Fruit fly (Drosophila melanogaster) whole organism, embryonic: Measurements from ENCODE around the gene CG33631.
A peak's percentile ranks its signal among the peaks of the same experiment; 100 is the strongest.

Experiments
- Atf6 ChIP-seq: fragments of 200-800 bp; sonication (Bioruptor generic); IDR thresholded peaks from 2 replicates; pipeline ENCODE4 v1.3.6; 2022; ENCODE audit warnings: missing biosample characterization, missing genetic modification characterization
- Bteb2 ChIP-seq: fragments of 200-800 bp; sonication (Bioruptor generic); optimal IDR thresholded peaks from 2 replicates; lab custom pipeline; 2016; ENCODE audit warnings: missing biosample characterization, missing genetic modification characterization
- CG10462 ChIP-seq: fragments of 200-800 bp; sonication (Bioruptor generic); optimal IDR thresholded peaks from 2 replicates; lab custom pipeline; 2016; ENCODE audit warnings: missing biosample characterization, missing genetic modification characterization
- CG11093 ChIP-seq: fragments of 200-800 bp; sonication (Bioruptor generic); IDR thresholded peaks from 3 replicates; pipeline ENCODE4 v1.3.6; 2022; ENCODE audit warnings: missing biosample characterization, missing genetic modification characterization
- CG12744 ChIP-seq: fragments of 200-800 bp; sonication (Bioruptor generic); optimal IDR thresholded peaks from 2 replicates; lab custom pipeline; 2016; ENCODE audit warnings: missing biosample characterization, missing genetic modification characterization
- CG13775 ChIP-seq: fragments of 200-800 bp; sonication (Bioruptor generic); optimal IDR thresholded peaks from 3 replicates; lab custom pipeline; 2017; ENCODE audit warnings: missing biosample characterization, mild to moderate bottlenecking, missing genetic modification characterization
- CG14667 ChIP-seq: fragments of 200-800 bp; sonication (Bioruptor generic); IDR thresholded peaks from 2 replicates; pipeline ENCODE4 v1.3.6; 2022; ENCODE audit warnings: missing biosample characterization, missing genetic modification characterization
- CG17612 ChIP-seq: fragments of 200-800 bp; sonication (Bioruptor generic); IDR thresholded peaks from 2 replicates; pipeline ENCODE4 v1.3.6; 2022; ENCODE audit warnings: missing biosample characterization, missing genetic modification characterization
- CG17802 ChIP-seq: fragments of 200-800 bp; sonication (Bioruptor generic); optimal IDR thresholded peaks from 2 replicates; lab custom pipeline; 2018; ENCODE audit warnings: missing biosample characterization, mild to moderate bottlenecking, missing genetic modification characterization, moderate library complexity
- CG2202 ChIP-seq: fragments of 200-800 bp; sonication (Bioruptor generic); optimal IDR thresholded peaks from 2 replicates; lab custom pipeline; 2018; ENCODE audit warnings: missing biosample characterization, mild to moderate bottlenecking, missing genetic modification characterization
- CG2889 ChIP-seq: fragments of 200-800 bp; sonication (Bioruptor generic); IDR thresholded peaks from 3 replicates; pipeline ENCODE4 v1.3.6; 2022; ENCODE audit warnings: missing biosample characterization, missing genetic modification characterization
- CG33213 ChIP-seq: fragments of 200-800 bp; sonication (Bioruptor generic); optimal IDR thresholded peaks from 3 replicates; lab custom pipeline; 2016; ENCODE audit warnings: missing biosample characterization, missing genetic modification characterization
- CG3407 ChIP-seq: fragments of 200-800 bp; sonication (Bioruptor generic); optimal IDR thresholded peaks from 2 replicates; lab custom pipeline; 2018; ENCODE audit warnings: missing biosample characterization, mild to moderate bottlenecking, missing genetic modification characterization
- CG4617 ChIP-seq: fragments of 200-800 bp; sonication (Bioruptor generic); optimal IDR thresholded peaks from 3 replicates; lab custom pipeline; 2016; ENCODE audit warnings: missing biosample characterization, missing genetic modification characterization, borderline replicate concordance
- CG7987 ChIP-seq: fragments of 200-800 bp; sonication (Bioruptor generic); optimal IDR thresholded peaks from 2 replicates; lab custom pipeline; 2018; ENCODE audit warnings: missing biosample characterization, mild to moderate bottlenecking, missing genetic modification characterization, moderate library complexity
- CG8290 ChIP-seq, 3 experiments: fragments of 200-800 bp; sonication (Bioruptor generic); optimal IDR thresholded peaks; 2 replicates each; lab custom pipeline; 2016 to 2019; ENCODE audit warnings: missing biosample characterization in 3 of 3, missing genetic modification characterization in 3 of 3, mild to moderate bottlenecking in 2 of 3, moderate library complexity in 1 of 3
- CG8359 ChIP-seq: fragments of 200-800 bp; sonication (Bioruptor generic); optimal IDR thresholded peaks from 2 replicates; lab custom pipeline; 2017; ENCODE audit warnings: missing biosample characterization, mild to moderate bottlenecking, missing genetic modification characterization, borderline replicate concordance
- CG8388 ChIP-seq: fragments of 200-800 bp; sonication (Bioruptor generic); optimal IDR thresholded peaks from 2 replicates; lab custom pipeline; 2019; ENCODE audit warnings: missing biosample characterization, mild to moderate bottlenecking, missing genetic modification characterization, moderate library complexity
- Dp ChIP-seq: fragments of 200-800 bp; sonication (Bioruptor generic); optimal IDR thresholded peaks from 2 replicates; lab custom pipeline; 2018; ENCODE audit warnings: missing biosample characterization, mild to moderate bottlenecking, missing genetic modification characterization, moderate library complexity
- HLH3B ChIP-seq: fragments of 200-800 bp; sonication (Bioruptor generic); IDR thresholded peaks from 2 replicates; pipeline ENCODE4 v1.3.6; 2022; ENCODE audit warnings: missing biosample characterization, missing genetic modification characterization
- Lpt ChIP-seq: fragments of >200 bp; optimal IDR thresholded peaks from 2 replicates; lab custom pipeline; 2018; ENCODE audit warnings: missing biosample characterization, missing genetic modification characterization
- MESR4 ChIP-seq: fragments of 200-800 bp; sonication (Bioruptor generic); optimal IDR thresholded peaks from 2 replicates; lab custom pipeline; 2018; ENCODE audit warnings: missing biosample characterization, mild to moderate bottlenecking, missing genetic modification characterization, moderate library complexity
- Mrtf ChIP-seq: fragments of 200-800 bp; sonication (Bioruptor generic); IDR thresholded peaks from 3 replicates; pipeline ENCODE4 v1.3.6; 2022; ENCODE audit warnings: missing biosample characterization, missing genetic modification characterization
- NC2α ChIP-seq: fragments of 200-800 bp; sonication (Bioruptor generic); optimal IDR thresholded peaks from 2 replicates; lab custom pipeline; 2016; ENCODE audit warnings: missing biosample characterization, missing genetic modification characterization
- Spps ChIP-seq: fragments of 200-800 bp; sonication (Bioruptor generic); optimal IDR thresholded peaks from 2 replicates; lab custom pipeline; 2018; ENCODE audit warnings: missing biosample characterization, mild to moderate bottlenecking, missing genetic modification characterization
- Sry-δ ChIP-seq: fragments of 200-800 bp; sonication (Bioruptor generic); optimal IDR thresholded peaks from 2 replicates; lab custom pipeline; 2016; ENCODE audit warnings: missing biosample characterization, missing genetic modification characterization
- ab ChIP-seq: fragments of 200-800 bp; sonication (Bioruptor generic); optimal IDR thresholded peaks from 2 replicates; lab custom pipeline; 2016; ENCODE audit warnings: missing biosample characterization, missing genetic modification characterization
- ash1 ChIP-seq: fragments of 200-800 bp; sonication (Bioruptor generic); optimal IDR thresholded peaks from 2 replicates; lab custom pipeline; 2018; ENCODE audit warnings: missing biosample characterization, mild to moderate bottlenecking, missing genetic modification characterization
- bowl ChIP-seq: fragments of 200-800 bp; sonication (Bioruptor generic); IDR thresholded peaks from 2 replicates; pipeline ENCODE4 v1.3.6; 2022; ENCODE audit warnings: missing biosample characterization, missing genetic modification characterization
- cg ChIP-seq: fragments of 200-800 bp; sonication (Bioruptor generic); optimal IDR thresholded peaks from 3 replicates; lab custom pipeline; 2019; ENCODE audit warnings: missing biosample characterization, mild to moderate bottlenecking, missing genetic modification characterization, moderate library complexity
- da ChIP-seq: fragments of 200-800 bp; sonication (Bioruptor generic); optimal IDR thresholded peaks from 2 replicates; lab custom pipeline; 2016; ENCODE audit warnings: missing biosample characterization, missing genetic modification characterization
- dimm ChIP-seq: fragments of 200-800 bp; sonication (Bioruptor generic); IDR thresholded peaks from 2 replicates; pipeline ENCODE4 v1.3.6; 2022; ENCODE audit warnings: missing biosample characterization, missing genetic modification characterization
- dpn ChIP-seq, 2 experiments: fragments of 200-800 bp; sonication (Bioruptor generic); optimal IDR thresholded peaks; 3 replicates each; lab custom pipeline; 2016; ENCODE audit warnings: missing biosample characterization in 2 of 2, missing genetic modification characterization in 2 of 2
- dysf ChIP-seq: fragments of 200-800 bp; sonication (Bioruptor generic); IDR thresholded peaks from 3 replicates; pipeline ENCODE4 v1.3.6; 2022; ENCODE audit warnings: missing biosample characterization, missing genetic modification characterization
- emc ChIP-seq: fragments of 200-800 bp; sonication (Bioruptor generic); optimal IDR thresholded peaks from 2 replicates; lab custom pipeline; 2016; ENCODE audit warnings: missing biosample characterization, missing genetic modification characterization
- ftz-f1 ChIP-seq: fragments of 200-800 bp; sonication (Bioruptor generic); optimal IDR thresholded peaks from 2 replicates; lab custom pipeline; 2016; ENCODE audit warnings: missing biosample characterization, missing genetic modification characterization
- grau ChIP-seq: fragments of 200-800 bp; optimal IDR thresholded peaks from 3 replicates; lab custom pipeline; 2019; ENCODE audit warnings: missing biosample characterization, mild to moderate bottlenecking, missing genetic modification characterization, moderate library complexity
- insv ChIP-seq, 2 experiments: fragments of 200-800 bp; sonication (Bioruptor generic); optimal IDR thresholded peaks; 3 replicates each; lab custom pipeline; 2016 to 2018; ENCODE audit warnings: missing biosample characterization in 2 of 2, missing genetic modification characterization in 2 of 2
- kah ChIP-seq: fragments of 200-800 bp; sonication (Bioruptor generic); optimal IDR thresholded peaks from 2 replicates; lab custom pipeline; 2018; ENCODE audit warnings: missing biosample characterization, mild to moderate bottlenecking, missing genetic modification characterization
- klu ChIP-seq: fragments of 200-800 bp; sonication (Bioruptor generic); IDR thresholded peaks from 2 replicates; pipeline ENCODE4 v1.3.6; 2022; ENCODE audit warnings: missing biosample characterization, missing genetic modification characterization
- pfk ChIP-seq: fragments of 200-800 bp; sonication (Bioruptor generic); optimal IDR thresholded peaks from 2 replicates; lab custom pipeline; 2018; ENCODE audit warnings: missing biosample characterization, mild to moderate bottlenecking, missing genetic modification characterization, moderate library complexity
- repo ChIP-seq: fragments of 200-800 bp; sonication (Bioruptor generic); optimal IDR thresholded peaks from 2 replicates; lab custom pipeline; 2016; ENCODE audit warnings: missing biosample characterization, missing genetic modification characterization
- rib ChIP-seq: fragments of 200-800 bp; sonication (Bioruptor generic); IDR thresholded peaks from 2 replicates; pipeline ENCODE4 v1.3.6; 2022; ENCODE audit warnings: missing biosample characterization, missing genetic modification characterization
- sr ChIP-seq: fragments of 200-800 bp; sonication (Bioruptor generic); IDR thresholded peaks from 3 replicates; pipeline ENCODE4 v1.3.6; 2022; ENCODE audit warnings: missing biosample characterization, missing genetic modification characterization
- stwl ChIP-seq: fragments of 200-800 bp; sonication (Bioruptor generic); optimal IDR thresholded peaks from 3 replicates; lab custom pipeline; 2018; ENCODE audit warnings: missing biosample characterization, mild to moderate bottlenecking, missing genetic modification characterization, moderate library complexity
- tap ChIP-seq: fragments of 200-800 bp; optimal IDR thresholded peaks from 3 replicates; lab custom pipeline; 2019; ENCODE audit warnings: missing biosample characterization, mild to moderate bottlenecking, missing genetic modification characterization, moderate library complexity
- tgo ChIP-seq: fragments of 200-800 bp; sonication (Bioruptor generic); IDR thresholded peaks from 3 replicates; pipeline ENCODE4 v1.3.6; 2022; ENCODE audit warnings: missing biosample characterization, missing genetic modification characterization
- tx ChIP-seq: fragments of 200-800 bp; sonication (Bioruptor generic); optimal IDR thresholded peaks from 2 replicates; lab custom pipeline; 2016; ENCODE audit warnings: missing biosample characterization, missing genetic modification characterization
- zen2 ChIP-seq: fragments of 200-800 bp; sonication (Bioruptor generic); IDR thresholded peaks from 3 replicates; pipeline ENCODE4 v1.3.6; 2022; ENCODE audit warnings: missing biosample characterization, missing genetic modification characterization; ENCODE audit not compliant: partially characterized antibody

The CG33631 gene

DNA sequence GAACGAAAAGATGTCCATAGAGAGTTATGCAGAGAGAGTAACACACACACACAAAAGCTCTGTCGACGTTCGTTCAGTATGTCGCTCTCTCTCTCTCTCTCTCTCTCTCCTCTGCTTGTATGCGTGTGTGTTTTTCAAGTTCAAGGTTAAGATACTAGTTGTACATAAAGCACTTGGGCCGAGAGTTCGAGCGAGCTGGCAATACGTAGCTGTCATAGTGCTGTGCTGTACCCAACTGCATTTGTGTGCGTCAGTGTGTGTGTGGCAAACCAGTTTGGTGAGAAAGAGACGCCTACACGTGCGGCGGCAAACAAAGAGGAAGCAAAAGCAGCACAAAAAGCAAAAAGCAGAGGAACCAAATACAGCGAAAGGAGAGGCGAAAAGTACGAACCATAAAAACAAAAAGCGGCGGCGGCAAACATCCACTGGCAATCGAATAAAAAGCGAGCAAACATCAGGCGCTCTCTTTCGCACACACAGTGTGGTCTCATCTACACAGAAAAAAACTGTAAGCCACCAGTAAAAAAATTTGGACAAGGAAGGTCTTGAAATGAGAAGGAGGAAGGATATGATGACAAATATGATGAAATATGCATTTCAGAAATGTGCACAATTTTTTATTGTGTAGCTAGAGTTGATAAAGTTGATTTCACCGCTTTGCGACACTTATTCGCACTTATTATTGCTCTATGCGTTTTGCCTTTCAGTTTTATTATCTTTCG lies 23.6 kb downstream of the CG33631 start (continued):
- no peak for TF ChIP-seq dimm
- TF ChIP-seq NC2α (GFP tag; lab: Kevin White, UChicago): peak; percentile 15
- TF ChIP-seq Spps (tag; lab: Kevin White, UChicago): no peak
- no peak for TF ChIP-seq ash1 (GFP tag; lab: Kevin White, UChicago)
- TF ChIP-seq da: peak; percentile 54
- TF ChIP-seq CG33213 (GFP tag; lab: Kevin White, UChicago): peak; percentile 72
- no peak; the same call in 2 of the 3 replicates for TF ChIP-seq CG11093 (GFP tag; lab: Robert Waterston, UW)
- TF ChIP-seq repo (GFP tag; lab: Kevin White, UChicago): peak; percentile 49
- TF ChIP-seq Bteb2 (GFP tag; lab: Kevin White, UChicago): peak; percentile 64
- peak; percentile 43 for TF ChIP-seq CG3407 (GFP tag; lab: Kevin White, UChicago)
- TF ChIP-seq pfk (GFP tag; lab: Kevin White, UChicago): no peak
- TF ChIP-seq tgo (GFP tag; lab: Robert Waterston, UW): peak; percentile 74
- TF ChIP-seq Mrtf (GFP tag; lab: Robert Waterston, UW): no peak
- no peak for TF ChIP-seq rib (GFP tag; lab: Robert Waterston, UW)
- no peak for TF ChIP-seq MESR4 (GFP tag; lab: Kevin White, UChicago)
- 0 out of 3 replicates have a peak, but pooled peaks have one; percentile 51 for TF ChIP-seq sr (GFP tag; lab: Robert Waterston, UW)
- TF ChIP-seq CG2202 (tag; lab: Kevin White, UChicago): no peak
- TF ChIP-seq emc (GFP tag; lab: Kevin White, UChicago): peak; percentile 41
- peak; percentile 96 for TF ChIP-seq cg (GFP tag; lab: Kevin White, UChicago)
- TF ChIP-seq CG8388: peak; percentile 37
- no peak for TF ChIP-seq tap (tag; lab: Kevin White, UChicago)
- TF ChIP-seq tx (GFP tag; lab: Kevin White, UChicago): peak; percentile 39
- peak; percentile 27 for TF ChIP-seq Sry-δ (GFP tag; lab: Kevin White, UChicago)
- TF ChIP-seq CG8290 (GFP tag; optimal IDR thresholded peaks at IDR 0.05; lab: Kevin White, UChicago): no peak
- peak in 1 of 2 experiments; percentile 46 for TF ChIP-seq CG8290 (tag; optimal IDR thresholded peaks at IDR 0.05; lab: Kevin White, UChicago)
- peak; percentile 10 for TF ChIP-seq CG10462 (GFP tag; lab: Kevin White, UChicago)
- peak; percentile 9 for TF ChIP-seq CG4617
- TF ChIP-seq Lpt (GFP tag; lab: Kevin White, UChicago): no peak
- TF ChIP-seq bowl (GFP tag; lab: Robert Waterston, UW): no peak
- no peak for TF ChIP-seq insv (GFP tag; optimal IDR thresholded peaks at IDR 0.05; lab: Kevin White, UChicago)
- TF ChIP-seq ftz-f1 (GFP tag; lab: Kevin White, UChicago): peak; percentile 99
- TF ChIP-seq CG13775 (GFP tag; lab: Kevin White, UChicago): peak; percentile 49
- TF ChIP-seq dpn (GFP tag; optimal IDR thresholded peaks at IDR 0.05; lab: Kevin White, UChicago): peak; percentile 71 to 82
- TF ChIP-seq CG12744: no peak
- peak; percentile 49 for TF ChIP-seq Atf6 (GFP tag; lab: Robert Waterston, UW)
- peak; percentile 80 for TF ChIP-seq dysf (GFP tag; lab: Robert Waterston, UW)
- peak; percentile 59 for TF ChIP-seq ab (GFP tag; lab: Kevin White, UChicago)
- peak; percentile 60 for TF ChIP-seq klu (GFP tag; lab: Robert Waterston, UW)
- peak; percentile 69 for TF ChIP-seq HLH3B
- TF ChIP-seq CG7987 (GFP tag; lab: Kevin White, UChicago): peak; percentile 19
- TF ChIP-seq grau: peak; percentile 62
- TF ChIP-seq CG14667 (GFP tag; lab: Robert Waterston, UW): peak; percentile 56
- peak; percentile 55; the same call in 1 of the 3 replicates for TF ChIP-seq CG2889 (GFP tag; lab: Robert Waterston, UW)
- TF ChIP-seq kah: no peak
- TF ChIP-seq stwl (tag; lab: Kevin White, UChicago): no peak
- no peak for TF ChIP-seq CG8359 (GFP tag; lab: Kevin White, UChicago)
- TF ChIP-seq CG17612: 0 out of 2 replicates have a peak, but pooled peaks have one; percentile 32
- 0 out of 3 replicates have a peak, but pooled peaks have one; percentile 11 for TF ChIP-seq zen2 (GFP tag; lab: Robert Waterston, UW)
- no peak for TF ChIP-seq CG17802
- TF ChIP-seq Dp (GFP tag; lab: Kevin White, UChicago): no peak
